Fruit fly (Drosophila melanogaster) whole organism, wandering third instar larva: ENCODE results near the gene Trmt112.
A peak's percentile ranks its signal among the peaks of the same experiment; 100 is the strongest.

Experiments used
- CG32264 ChIP-seq: fragments of 200-800 bp; sonication (Bioruptor generic); optimal IDR thresholded peaks from 2 replicates; lab custom pipeline; 2016; ENCODE audit warnings: missing biosample characterization, missing genetic modification characterization
- CG9705 ChIP-seq: fragments of 200-800 bp; sonication (Bioruptor generic); optimal IDR thresholded peaks from 2 replicates; lab custom pipeline; 2018; ENCODE audit warnings: missing biosample characterization, mild to moderate bottlenecking, missing genetic modification characterization
- CrebA ChIP-seq: fragments of 200-800 bp; sonication (Bioruptor generic); optimal IDR thresholded peaks from 2 replicates; lab custom pipeline; 2016; ENCODE audit warnings: missing biosample characterization, mild to moderate bottlenecking, missing genetic modification characterization, borderline replicate concordance
- Dfd ChIP-seq: fragments of >200 bp; optimal IDR thresholded peaks from 2 replicates; lab custom pipeline; 2017; ENCODE audit warnings: missing biosample characterization, missing genetic modification characterization
- GATAd ChIP-seq: sonication (Bioruptor generic); optimal IDR thresholded peaks from 2 replicates; lab custom pipeline; 2016; ENCODE audit warnings: missing biosample characterization, missing genetic modification characterization
- HLH106 ChIP-seq: fragments of 200-800 bp; optimal IDR thresholded peaks from 3 replicates; lab custom pipeline; 2019; ENCODE audit warnings: missing biosample characterization, mild to moderate bottlenecking, missing genetic modification characterization, moderate library complexity
- Hnf4 ChIP-seq: fragments of 200-800 bp; sonication (Bioruptor generic); optimal IDR thresholded peaks from 2 replicates; lab custom pipeline; 2016; ENCODE audit warnings: missing biosample characterization, mild to moderate bottlenecking, missing genetic modification characterization
- Hr78 ChIP-seq: fragments of >200 bp; optimal IDR thresholded peaks from 2 replicates; lab custom pipeline; 2017; ENCODE audit warnings: missing biosample characterization, missing genetic modification characterization
- Hr83 ChIP-seq: fragments of 200-300 bp; sonication (Bioruptor generic); optimal IDR thresholded peaks from 2 replicates; lab custom pipeline; 2016; ENCODE audit warnings: missing biosample characterization, mild to moderate bottlenecking, missing genetic modification characterization, moderate library complexity; ENCODE audit not compliant: poor library complexity, severe bottlenecking
- Jra ChIP-seq: sonication (Bioruptor generic); optimal IDR thresholded peaks from 2 replicates; lab custom pipeline; 2016; ENCODE audit warnings: missing biosample characterization, missing genetic modification characterization
- Mio ChIP-seq: sonication (Bioruptor generic); optimal IDR thresholded peaks from 2 replicates; lab custom pipeline; 2016; ENCODE audit warnings: missing biosample characterization, missing genetic modification characterization
- Myc ChIP-seq: fragments of >200 bp; optimal IDR thresholded peaks from 2 replicates; lab custom pipeline; 2017
- N ChIP-seq: fragments of >200 bp; optimal IDR thresholded peaks from 2 replicates; lab custom pipeline; 2018; ENCODE audit warnings: missing biosample characterization, missing external identifiers, missing genetic modification characterization
- OdsH ChIP-seq: fragments of 200-800 bp; sonication (Bioruptor generic); optimal IDR thresholded peaks from 2 replicates; lab custom pipeline; 2016; ENCODE audit warnings: missing biosample characterization, mild to moderate bottlenecking, missing genetic modification characterization
- Rel ChIP-seq, 2 experiments: fragments of 200-800 bp; sonication (Bioruptor generic) in 1 of 2; optimal IDR thresholded peaks; 2 replicates in 1 of 2; 3 replicates in 1 of 2; lab custom pipeline; 2016 to 2019; ENCODE audit warnings: mild to moderate bottlenecking in 2 of 2, missing biosample characterization in 2 of 2, missing genetic modification characterization in 2 of 2, moderate library complexity in 1 of 2
- Sp1 ChIP-seq: fragments of 200-800 bp; sonication (Bioruptor generic); optimal IDR thresholded peaks from 3 replicates; lab custom pipeline; 2019; ENCODE audit warnings: missing biosample characterization, mild to moderate bottlenecking, missing genetic modification characterization, moderate library complexity
- Vsx2 ChIP-seq: fragments of 200-300, 225-300 bp; sonication (Bioruptor generic); optimal IDR thresholded peaks from 2 replicates; lab custom pipeline; 2018; ENCODE audit warnings: missing biosample characterization, missing genetic modification characterization; ENCODE audit not compliant: partially characterized antibody
- br ChIP-seq: fragments of 200-800 bp; sonication (Bioruptor generic); optimal IDR thresholded peaks from 2 replicates; lab custom pipeline; 2016; ENCODE audit warnings: missing biosample characterization, missing genetic modification characterization
- brk ChIP-seq: fragments of 200-800 bp; sonication (Bioruptor generic); optimal IDR thresholded peaks from 2 replicates; lab custom pipeline; 2016; ENCODE audit warnings: missing biosample characterization, mild to moderate bottlenecking, missing genetic modification characterization
- ey ChIP-seq: fragments of 200-800 bp; sonication (Bioruptor generic); optimal IDR thresholded peaks from 2 replicates; lab custom pipeline; 2016; ENCODE audit warnings: missing biosample characterization, missing genetic modification characterization
- fru ChIP-seq: fragments of 200-800 bp; sonication (Bioruptor generic); optimal IDR thresholded peaks from 3 replicates; lab custom pipeline; 2016; ENCODE audit warnings: missing biosample characterization, mild to moderate bottlenecking, missing genetic modification characterization
- h ChIP-seq: fragments of 200-800 bp; sonication (Bioruptor generic); optimal IDR thresholded peaks from 3 replicates; lab custom pipeline; 2016; ENCODE audit warnings: missing biosample characterization, mild to moderate bottlenecking, missing genetic modification characterization
- pan ChIP-seq: fragments of >200 bp; optimal IDR thresholded peaks from 2 replicates; lab custom pipeline; 2017
- psq ChIP-seq: fragments of 200-800 bp; sonication (Bioruptor generic); optimal IDR thresholded peaks from 3 replicates; lab custom pipeline; 2017; ENCODE audit warnings: missing biosample characterization, mild to moderate bottlenecking, missing genetic modification characterization, moderate library complexity
- rgr ChIP-seq: fragments of 200-800 bp; sonication (Bioruptor generic); optimal IDR thresholded peaks from 3 replicates; lab custom pipeline; 2016; ENCODE audit warnings: missing biosample characterization, mild to moderate bottlenecking, missing genetic modification characterization
- sage ChIP-seq: fragments of 200-800 bp; sonication (Bioruptor generic); optimal IDR thresholded peaks from 2 replicates; lab custom pipeline; 2016; ENCODE audit warnings: missing biosample characterization, mild to moderate bottlenecking, missing genetic modification characterization
- tai ChIP-seq: sonication (Bioruptor generic); optimal IDR thresholded peaks from 2 replicates; lab custom pipeline; 2016; ENCODE audit warnings: missing biosample characterization, missing genetic modification characterization
- usp ChIP-seq: fragments of >200 bp; optimal IDR thresholded peaks from 2 replicates; lab custom pipeline; 2017; ENCODE audit warnings: missing biosample characterization, missing genetic modification characterization

Trmt112 gene

dm6 chr3L:21216697-21217291 is at the start of gene Trmt112, which contains the start of gene Ilk:
TSS of gene Trmt112 (minus strand) at chr3L:21216839.
TSS of gene Ilk (plus strand) at chr3L:21216901.
- TF ChIP-seq Rel (GFP tag; optimal IDR thresholded peaks at IDR 0.05; lab: Kevin White, UChicago) (no peak), Rel (tag; optimal IDR thresholded peaks at IDR 0.05; lab: Kevin White, UChicago) (peak; percentile 37), pan (lab: Kevin White, UChicago) (no peak), Myc (lab: Kevin White, UChicago) (peak; percentile 70)

DNA sequence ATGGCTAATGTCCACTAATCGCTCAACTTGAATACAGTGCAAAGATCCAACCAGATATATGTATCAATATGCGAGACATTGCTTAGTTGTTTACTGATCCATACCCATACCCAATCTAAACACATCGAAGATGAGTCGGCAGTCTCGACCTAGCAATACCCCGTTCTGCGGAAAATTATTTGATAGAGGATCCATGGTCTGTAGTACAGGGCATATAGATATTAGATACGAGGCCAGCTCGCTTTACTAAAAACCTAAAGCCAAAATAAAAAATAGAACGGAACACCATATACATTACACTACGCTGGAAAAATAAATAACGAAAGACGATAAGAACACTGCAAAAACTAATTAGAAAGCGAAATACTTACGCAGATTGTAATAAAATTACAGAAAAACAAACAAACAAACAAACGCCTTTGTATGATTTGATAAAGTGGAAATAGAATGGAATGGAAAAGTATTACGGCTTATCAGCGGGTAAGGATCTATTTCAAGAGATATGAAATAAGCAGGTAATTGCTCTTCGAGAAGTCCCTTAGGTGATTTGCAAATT is 49.5 kb upstream of the Trmt112 start:
- no peak for TF ChIP-seq OdsH (GFP tag; lab: Kevin White, UChicago)
- no peak for TF ChIP-seq HLH106 (tag; lab: Kevin White, UChicago)
- no peak for TF ChIP-seq GATAd (GFP tag; lab: Kevin White, UChicago)
- TF ChIP-seq rgr (GFP tag; lab: Kevin White, UChicago) = no peak
- TF ChIP-seq Dfd (GFP tag; lab: Kevin White, UChicago) = no peak
- TF ChIP-seq N = no peak
- TF ChIP-seq Jra = no peak
- no peak for TF ChIP-seq brk (GFP tag; lab: Kevin White, UChicago)
- TF ChIP-seq fru = no peak
- TF ChIP-seq CG9705 (GFP tag; lab: Kevin White, UChicago) = no peak
- no peak for TF ChIP-seq ey (GFP tag; lab: Kevin White, UChicago)
- TF ChIP-seq CG32264 = no peak
- no peak for TF ChIP-seq usp (GFP tag; lab: Kevin White, UChicago)
- TF ChIP-seq Hr83 (GFP tag; lab: Kevin White, UChicago) = no peak

DNA sequence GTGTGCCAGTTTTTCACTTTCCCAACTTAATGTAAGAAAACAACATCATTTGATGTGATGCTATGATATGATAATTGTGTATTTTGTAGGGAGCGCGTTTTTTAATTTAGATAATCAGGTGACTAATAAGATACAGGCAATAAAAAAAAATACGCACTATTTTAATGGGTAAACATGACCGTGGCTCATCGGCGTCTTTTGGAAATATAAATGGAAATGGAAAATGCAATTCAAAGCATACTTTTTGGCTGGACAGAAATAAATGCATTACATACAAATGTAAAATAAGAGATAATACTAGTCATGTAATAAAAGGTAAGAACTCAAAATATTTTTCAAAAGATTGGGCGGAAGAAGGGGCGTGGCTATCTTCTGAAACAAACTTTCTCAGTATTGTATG is 45.8 kb upstream of the Trmt112 start:
- no peak for TF ChIP-seq OdsH (GFP tag; lab: Kevin White, UChicago)
- peak; percentile 56 for TF ChIP-seq Myc (lab: Kevin White, UChicago)
- TF ChIP-seq, all 38 proteins: peak for 1

- TF ChIP-seq psq (GFP tag; lab: Kevin White, UChicago) (no peak), Rel (GFP tag; optimal IDR thresholded peaks at IDR 0.05; lab: Kevin White, UChicago) (no peak), Rel (tag; optimal IDR thresholded peaks at IDR 0.05; lab: Kevin White, UChicago) (peak; percentile 8)
These were observed 44.9 kb upstream of the Trmt112 start for dm6 chr3L:21261403-21262164.

DNA sequence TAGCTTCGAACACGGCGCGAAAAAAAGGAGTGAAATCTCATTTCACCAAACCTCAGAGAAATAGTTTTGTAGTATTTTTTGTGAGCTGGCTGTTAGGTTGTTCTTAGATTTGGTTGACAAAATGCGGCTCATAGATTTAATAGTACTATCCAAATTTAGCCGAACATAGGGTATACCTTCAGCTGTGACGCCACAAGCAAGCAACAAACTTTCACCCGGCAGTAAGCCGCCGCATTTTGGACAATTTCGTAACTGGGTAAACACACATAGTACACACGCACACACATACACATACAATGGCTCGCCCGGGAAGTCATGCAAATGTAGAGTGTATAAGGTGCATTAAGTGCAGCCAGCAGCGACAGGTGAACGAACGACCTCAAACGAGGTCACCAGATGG is 42.6 kb upstream of the Trmt112 start:
- no peak for TF ChIP-seq Rel (GFP tag; optimal IDR thresholded peaks at IDR 0.05; lab: Kevin White, UChicago)
- no peak for TF ChIP-seq Rel (tag; optimal IDR thresholded peaks at IDR 0.05; lab: Kevin White, UChicago)
- TF ChIP-seq CrebA (GFP tag; lab: Kevin White, UChicago) = no peak
- no peak for TF ChIP-seq br
- no peak for TF ChIP-seq rgr (GFP tag; lab: Kevin White, UChicago)
- no peak for TF ChIP-seq tai
- TF ChIP-seq fru = no peak
- TF ChIP-seq brk (GFP tag; lab: Kevin White, UChicago) = no peak
- TF ChIP-seq Hnf4 (GFP tag; lab: Kevin White, UChicago) = no peak
- TF ChIP-seq Mio (GFP tag; lab: Kevin White, UChicago) = no peak
- TF ChIP-seq Myc (lab: Kevin White, UChicago) = no peak
- TF ChIP-seq Sp1 = no peak
- TF ChIP-seq Hr83 (GFP tag; lab: Kevin White, UChicago) = no peak

dm6 chr3L:21257731-21258130 is 41.1 kb upstream of the Trmt112 start, which contains the start of gene CG43218:
TSS of gene CG43218 (plus strand) at chr3L:21258020.
- TF ChIP-seq Hr78 (GFP tag; lab: Kevin White, UChicago) = no peak
- TF ChIP-seq rgr (GFP tag; lab: Kevin White, UChicago) = no peak
- TF ChIP-seq Dfd (GFP tag; lab: Kevin White, UChicago) = no peak
- TF ChIP-seq h = no peak
- TF ChIP-seq Vsx2 (GFP tag; lab: Kevin White, UChicago) = no peak
- no peak for TF ChIP-seq brk (GFP tag; lab: Kevin White, UChicago)
- no peak for TF ChIP-seq sage (GFP tag; lab: Kevin White, UChicago)
